Worm (Caenorhabditis elegans): ENCODE measurements around the gene F53F4.16.

Gene F53F4.16

DNA sequence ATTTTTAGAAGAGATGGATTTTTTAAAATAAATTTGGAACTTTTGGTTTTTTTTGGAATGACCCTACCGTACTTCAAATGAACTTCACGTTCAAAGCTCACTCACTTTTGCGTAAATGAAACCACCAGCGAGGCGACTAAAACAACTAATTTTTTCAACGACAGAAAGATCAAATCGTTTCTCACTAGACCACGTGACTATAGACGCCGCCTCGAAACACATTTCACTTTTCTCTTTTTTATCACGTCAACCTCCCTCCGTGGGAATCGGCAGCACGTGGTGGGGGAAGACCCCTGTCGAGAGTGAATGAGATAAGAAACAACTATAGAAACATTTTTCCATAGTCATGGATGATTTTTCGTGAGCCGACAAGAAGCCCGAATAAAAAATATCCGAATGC, 35.7 kb upstream of the F53F4.16 start (continued):
- TF ChIP-seq dve-1 (tag; optimal IDR thresholded peaks at IDR 0.05; ENCODE audit: insufficient read depth) (peak; percentile 97), madf-9 (GFP tag; conservative IDR thresholded peaks at IDR 0.05) (0 out of 2 replicates have a peak, but pooled peaks have one; percentile 26), dmd-9 (GFP tag; IDR thresholded peaks at IDR 0.05) (0 out of 2 replicates have a peak, but pooled peaks have one; percentile 10), mxl-2 (GFP tag; conservative IDR thresholded peaks at IDR 0.05) (peak; percentile 58; the same call in 1 of the 2 replicates), fos-1 (tag; optimal IDR thresholded peaks at IDR 0.05) (no peak), saeg-2 (GFP tag; IDR thresholded peaks at IDR 0.05) (0 out of 2 replicates have a peak, but pooled peaks have one; percentile 12), ztf-7 (tag; optimal IDR thresholded peaks at IDR 0.05) (peak; percentile 19), pha-4 (GFP tag; IDR thresholded peaks at IDR 0.05) (no peak), pha-4 (tag; optimal IDR thresholded peaks at IDR 0.05) (no peak), rbr-2 (tag; optimal IDR thresholded peaks at IDR 0.05) (no peak), Y75B8A.6 (GFP tag; IDR thresholded peaks at IDR 0.05) (no peak), ces-1 (GFP tag; optimal IDR thresholded peaks at IDR 0.05) (no peak), set-16 (GFP tag; IDR thresholded peaks at IDR 0.05) (peak; percentile 17; the same call in 1 of the 2 replicates), gei-8 (GFP tag; optimal IDR thresholded peaks at IDR 0.05) (peak; percentile 73), unc-62 (GFP tag; optimal IDR thresholded peaks at IDR 0.05 in 1 of 2) (peak in 1 of 2 experiments; percentile 97), unc-62 (tag; optimal IDR thresholded peaks at IDR 0.05) (no peak), jun-1 (tag; optimal IDR thresholded peaks at IDR 0.05) (peak; percentile 73), hif-1 (tag; optimal IDR thresholded peaks at IDR 0.05) (peak; percentile 43 to 90), T26A8.4 (GFP tag; IDR thresholded peaks at IDR 0.05) (no peak; the same call in 1 of the 2 replicates), nhr-25 (tag; optimal IDR thresholded peaks at IDR 0.05; ENCODE audit: borderline replicate concordance, insufficient read depth) (no peak), cey-2 (tag; optimal IDR thresholded peaks at IDR 0.05; ENCODE audit: borderline replicate concordance, insufficient read depth) (peak; percentile 41), ceh-62 (tag; optimal IDR thresholded peaks at IDR 0.05) (no peak), zip-2 (tag; optimal IDR thresholded peaks at IDR 0.05) (peak; percentile 5), ctbp-1 (GFP tag; IDR thresholded peaks at IDR 0.05) (peak; percentile 26; the same call in 1 of the 2 replicates), nhr-41 (GFP tag; IDR thresholded peaks at IDR 0.05) (0 out of 2 replicates have a peak, but pooled peaks have one; percentile 33), hlh-11 (tag; optimal IDR thresholded peaks at IDR 0.05) (peak; percentile 97), tra-1 (GFP tag; IDR thresholded peaks at IDR 0.05) (peak; percentile 76), F26F4.8 (GFP tag; conservative IDR thresholded peaks at IDR 0.05) (no peak), nhr-11 (tag; optimal IDR thresholded peaks at IDR 0.05) (peak; percentile 34), egl-43 (GFP tag; IDR thresholded peaks at IDR 0.05) (no peak; the same call in 1 of the 2 replicates), lin-13 (GFP tag; optimal IDR thresholded peaks at IDR 0.05) (peak; percentile 75), aha-1 (tag) (peak; percentile 99), duxl-1 (tag; optimal IDR thresholded peaks at IDR 0.05; ENCODE audit: poor library complexity) (peak; percentile 50), ama-1 (optimal IDR thresholded peaks at IDR 0.05) (no peak), daf-16 (GFP tag; optimal IDR thresholded peaks at IDR 0.05) (no peak), daf-16 (tag; optimal IDR thresholded peaks at IDR 0.05) (peak; percentile 80), hlh-30 (tag; optimal IDR thresholded peaks at IDR 0.05; ENCODE audit: insufficient read depth) (peak; percentile 96), spr-1 (tag; optimal IDR thresholded peaks at IDR 0.05) (no peak), nhr-28 (tag; optimal IDR thresholded peaks at IDR 0.05) (peak; percentile 93), mxl-3 (GFP tag; optimal IDR thresholded peaks at IDR 0.05) (peak; percentile 97), ceh-20 (GFP tag; IDR thresholded peaks at IDR 0.05) (peak; percentile 88), nhr-102 (tag; optimal IDR thresholded peaks at IDR 0.05) (peak; percentile 44)
